Worm (Caenorhabditis elegans): ENCODE data around the gene fbxb-63.

fbxb-63 gene

DNA sequence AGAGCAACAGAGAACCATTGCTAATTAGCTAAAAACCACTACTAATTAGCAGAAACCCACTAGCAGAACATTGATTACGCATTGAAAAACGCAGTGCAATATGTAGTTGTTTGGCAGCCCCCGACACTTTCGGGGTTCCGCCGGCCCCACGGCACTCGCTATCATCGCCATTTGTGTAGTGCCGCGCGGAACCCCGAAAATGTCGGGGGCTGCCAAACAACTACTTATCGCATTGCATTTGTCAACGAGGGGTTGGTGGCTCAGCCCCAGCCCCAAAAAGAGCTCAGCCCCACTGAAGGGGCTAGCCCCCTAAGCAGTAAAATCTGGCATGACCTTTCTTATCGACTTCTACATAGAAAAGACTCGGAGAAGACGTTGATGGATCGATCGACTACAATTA lies 44.1 kb downstream of the fbxb-63 start:
- no peak for TF ChIP-seq irx-1 (tag; optimal IDR thresholded peaks at IDR 0.05)
- TF ChIP-seq fkh-10 (GFP tag; optimal IDR thresholded peaks at IDR 0.05), result no peak
- TF ChIP-seq F16B12.6 (tag; optimal IDR thresholded peaks at IDR 0.05), result no peak
- no peak for TF ChIP-seq lir-3 (tag; optimal IDR thresholded peaks at IDR 0.05; ENCODE audit: poor library complexity)
- no peak for TF ChIP-seq dsc-1 (tag; optimal IDR thresholded peaks at IDR 0.05)

DNA sequence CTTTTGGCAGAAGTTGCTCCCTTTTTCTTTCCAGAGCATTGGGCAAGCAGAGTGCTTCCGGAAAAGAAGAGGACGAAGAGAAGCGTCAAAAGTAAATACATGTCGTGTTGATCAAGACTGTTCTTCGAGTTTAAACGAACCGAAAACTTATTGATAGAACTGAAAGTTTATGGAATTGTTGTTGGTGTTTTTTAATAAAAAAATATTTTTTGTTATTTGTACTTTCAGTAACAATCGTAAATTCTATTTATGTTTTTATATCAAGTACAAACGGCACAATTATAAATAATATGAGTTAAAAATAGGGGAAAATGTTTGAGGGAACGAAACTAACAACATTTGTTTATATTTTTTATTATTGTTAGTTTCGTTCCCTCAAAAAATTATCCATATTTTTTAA lies 45.9 kb downstream of the fbxb-63 start, which contains the start of gene F21D9.3:
Gene F21D9.3 (minus strand): TSS at position 101 of the 400 bp plus-strand sequence.
- TF ChIP-seq aha-1 (tag; optimal IDR thresholded peaks at IDR 0.05), result no peak
- no peak for TF ChIP-seq nhr-77 (tag; optimal IDR thresholded peaks at IDR 0.05)
- TF ChIP-seq C04F5.9 (tag; optimal IDR thresholded peaks at IDR 0.05), result no peak
- no peak for TF ChIP-seq pqm-1 (tag; optimal IDR thresholded peaks at IDR 0.05)
- no peak for TF ChIP-seq egl-27 (tag; optimal IDR thresholded peaks at IDR 0.05)
- no peak for TF ChIP-seq dpl-1 (GFP tag; optimal IDR thresholded peaks at IDR 0.05)
- TF ChIP-seq rnt-1 (tag; optimal IDR thresholded peaks at IDR 0.05), result no peak
- TF ChIP-seq nhr-76 (tag; optimal IDR thresholded peaks at IDR 0.05), result no peak
- no peak for TF ChIP-seq mdl-1 (tag; optimal IDR thresholded peaks at IDR 0.05)
- no peak for TF ChIP-seq blmp-1 (tag; optimal IDR thresholded peaks at IDR 0.05)
- no peak for TF ChIP-seq C16A3.4 (tag; optimal IDR thresholded peaks at IDR 0.05)
- no peak for TF ChIP-seq egl-13 (tag; optimal IDR thresholded peaks at IDR 0.05)
- TF ChIP-seq nhr-20 (tag; optimal IDR thresholded peaks at IDR 0.05), result no peak
- TF ChIP-seq lin-15B (tag; optimal IDR thresholded peaks at IDR 0.05), result no peak
- TF ChIP-seq ceh-63 (GFP tag; optimal IDR thresholded peaks at IDR 0.05), result no peak
- no peak for TF ChIP-seq lin-14 (GFP tag; optimal IDR thresholded peaks at IDR 0.05)
- TF ChIP-seq ceh-88 (GFP tag; IDR thresholded peaks at IDR 0.05), result no peak
- no peak for TF ChIP-seq fos-1 (tag; optimal IDR thresholded peaks at IDR 0.05)
- no peak for TF ChIP-seq lir-3 (tag; optimal IDR thresholded peaks at IDR 0.05; ENCODE audit: poor library complexity)
- TF ChIP-seq lin-35 (GFP tag; optimal IDR thresholded peaks at IDR 0.05), result no peak

DNA sequence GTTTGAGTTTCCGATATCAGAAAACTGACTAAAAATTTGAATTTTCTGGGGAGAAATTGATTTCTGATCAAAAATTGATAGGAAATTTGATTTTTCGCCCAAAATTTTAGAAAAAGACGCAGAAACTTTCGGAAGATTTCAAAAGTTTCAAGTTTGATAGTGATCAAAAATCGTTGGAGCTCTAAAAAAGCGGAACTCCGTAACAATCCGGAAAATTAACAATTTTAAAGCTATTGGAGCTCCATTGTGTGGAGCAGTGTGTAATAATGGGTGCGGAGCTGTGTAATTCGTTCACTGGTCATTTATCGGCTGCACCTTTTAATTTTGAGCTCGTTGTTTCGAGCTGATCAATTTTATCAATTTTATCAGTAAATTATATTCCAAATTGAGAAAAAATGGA lies 50.0 kb downstream of the fbxb-63 start, which contains the start of gene F21D9.4:
Gene F21D9.4 (plus strand): TSS at position 301 of the 400 bp plus-strand sequence.
- no peak for TF ChIP-seq swsn-7 (tag; optimal IDR thresholded peaks at IDR 0.05)
- TF ChIP-seq C04F5.9 (tag; optimal IDR thresholded peaks at IDR 0.05), result no peak
- TF ChIP-seq pqm-1 (tag; optimal IDR thresholded peaks at IDR 0.05), result no peak
- TF ChIP-seq unc-98 (GFP tag; IDR thresholded peaks at IDR 0.05), result no peak
- TF ChIP-seq aha-1 (tag; optimal IDR thresholded peaks at IDR 0.05), result no peak
- no peak for TF ChIP-seq unc-30 (tag; optimal IDR thresholded peaks at IDR 0.05)
- no peak for TF ChIP-seq efl-3 (GFP tag; optimal IDR thresholded peaks at IDR 0.05)
- TF ChIP-seq nhr-71 (tag; optimal IDR thresholded peaks at IDR 0.05), result no peak
- TF ChIP-seq Y116A8C.19 (tag; optimal IDR thresholded peaks at IDR 0.05; ENCODE audit: borderline replicate concordance), result no peak

All from whole organism, L1 larva.